Worm (Caenorhabditis elegans) whole organism, late embryonic: Measurements from ENCODE around the gene K05D4.9.

Experiments
- dve-1 ChIP-seq: sonication (generic microtip); optimal IDR thresholded peaks from 2 replicates; lab custom pipeline; 2017; ENCODE audit warnings: antibody characterized with exemption, mild to moderate bottlenecking, missing genetic modification characterization, missing compliant biosample characterization
- ets-4 ChIP-seq: sonication (generic microtip); optimal IDR thresholded peaks from 2 replicates; lab custom pipeline; 2016; ENCODE audit warnings: missing genetic modification characterization, missing compliant biosample characterization
- pha-2 ChIP-seq: sonication (generic microtip); optimal IDR thresholded peaks from 2 replicates; lab custom pipeline; 2017; ENCODE audit warnings: mild to moderate bottlenecking, missing genetic modification characterization, missing compliant biosample characterization
- pha-4 ChIP-seq: fragments of 150-350 bp; optimal IDR thresholded peaks from 2 replicates; lab custom pipeline; 2018; ENCODE audit warnings: missing biosample characterization, missing genetic modification reagents, missing genetic modification characterization
- pqm-1 ChIP-seq: sonication (generic microtip); optimal IDR thresholded peaks from 2 replicates; lab custom pipeline; 2016; ENCODE audit warnings: missing genetic modification characterization, missing compliant biosample characterization
- tbx-7 ChIP-seq: sonication (generic microtip); optimal IDR thresholded peaks from 2 replicates; lab custom pipeline; 2016; ENCODE audit warnings: missing genotype, missing genetic modification characterization, missing compliant biosample characterization

- TF ChIP-seq pqm-1 (no peak), ets-4 (tag; lab: Kevin White, UChicago) (no peak), tbx-7 (tag; lab: Kevin White, UChicago) (no peak), pha-4 (no peak), pha-2 (no peak), dve-1 (tag; lab: Kevin White, UChicago) (no peak)
These were observed 7.9 kb downstream of the K05D4.9 start, which contains the start of gene F10A3.12 for ce11 chrV:16163719-16164118.
